Worm (Caenorhabditis elegans) whole organism, L4/young adult: ENCODE measurements around the gene Y14H12B.2.

Experiments used
- dao-5 ChIP-seq: sonication (generic microtip); optimal IDR thresholded peaks from 2 replicates; lab custom pipeline; 2016; ENCODE audit warnings: missing genotype, missing genetic modification characterization, moderate library complexity, missing compliant biosample characterization
- him-1 ChIP-seq: sonication (generic microtip); optimal IDR thresholded peaks from 2 replicates; lab custom pipeline; 2016; ENCODE audit warnings: missing genotype, missing genetic modification reagents, missing genetic modification characterization, missing compliant biosample characterization

DNA sequence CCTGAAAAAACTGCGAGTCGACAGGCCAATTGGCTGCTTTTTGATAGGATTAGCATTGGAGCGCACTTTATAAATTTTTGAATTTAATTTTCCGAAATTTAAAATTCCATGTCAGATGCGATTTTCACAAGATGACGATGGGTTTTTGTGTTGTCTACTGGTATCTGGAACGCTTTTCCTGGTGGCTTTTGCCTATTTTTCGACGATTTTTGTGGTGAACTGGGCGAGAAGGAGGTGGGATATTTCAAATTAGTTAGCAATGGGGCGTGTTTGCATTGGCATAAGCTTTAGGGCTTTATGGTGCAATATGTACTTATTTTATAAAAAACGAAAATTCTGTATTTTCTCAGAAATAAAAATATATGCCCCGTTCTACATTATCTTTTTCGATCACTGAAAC, 38.6 kb upstream of the Y14H12B.2 start, which contains the start of gene K10G6.9:
- TF ChIP-seq dao-5 (tag; lab: Kevin White, UChicago): no peak
- no peak for TF ChIP-seq him-1 (tag; lab: Kevin White, UChicago)
